Worm (Caenorhabditis elegans): ENCODE measurements around the gene T28F3.9.

DNA sequence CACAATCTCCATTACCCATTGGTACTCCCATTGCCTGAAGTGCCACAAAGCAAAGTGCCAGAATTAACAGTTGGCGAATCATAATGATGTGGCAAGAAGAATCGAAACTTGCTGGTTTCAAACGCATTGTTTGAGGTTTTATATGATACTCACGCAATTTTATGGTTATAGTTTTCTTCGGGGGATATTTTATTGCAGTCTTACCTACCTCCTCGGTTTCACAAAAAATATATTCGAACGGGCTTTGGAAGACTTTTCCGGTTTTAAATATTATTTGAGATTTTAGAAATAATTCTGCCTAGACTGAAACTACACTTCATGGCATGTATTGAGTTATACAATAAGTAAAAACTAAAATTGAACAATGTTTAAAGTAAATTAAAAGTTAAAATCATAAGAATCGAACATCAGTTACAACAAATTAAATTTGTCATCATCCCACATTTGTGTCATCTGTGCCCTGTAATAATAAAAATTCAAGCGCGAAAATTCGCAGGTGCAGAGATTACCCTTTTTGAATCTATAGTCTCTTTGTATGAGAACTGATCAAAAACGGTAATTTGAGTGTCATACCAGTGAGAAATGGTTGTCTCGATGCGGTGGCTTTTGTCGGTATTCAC is 38.4 kb downstream of the T28F3.9 start, which contains the start of the genes clec-197 and clec-198:
- TF ChIP-seq snpc-4 (tag; optimal IDR thresholded peaks at IDR 0.05) (no peak), elt-3 (tag; optimal IDR thresholded peaks at IDR 0.05) (no peak), nhr-77 (tag; optimal IDR thresholded peaks at IDR 0.05) (no peak), nhr-11 (tag; optimal IDR thresholded peaks at IDR 0.05) (no peak), ZK546.5 (tag; optimal IDR thresholded peaks at IDR 0.05) (no peak), ztf-4 (tag; optimal IDR thresholded peaks at IDR 0.05) (no peak)
